Worm (Caenorhabditis elegans): ENCODE data around the gene M117.6.

DNA sequence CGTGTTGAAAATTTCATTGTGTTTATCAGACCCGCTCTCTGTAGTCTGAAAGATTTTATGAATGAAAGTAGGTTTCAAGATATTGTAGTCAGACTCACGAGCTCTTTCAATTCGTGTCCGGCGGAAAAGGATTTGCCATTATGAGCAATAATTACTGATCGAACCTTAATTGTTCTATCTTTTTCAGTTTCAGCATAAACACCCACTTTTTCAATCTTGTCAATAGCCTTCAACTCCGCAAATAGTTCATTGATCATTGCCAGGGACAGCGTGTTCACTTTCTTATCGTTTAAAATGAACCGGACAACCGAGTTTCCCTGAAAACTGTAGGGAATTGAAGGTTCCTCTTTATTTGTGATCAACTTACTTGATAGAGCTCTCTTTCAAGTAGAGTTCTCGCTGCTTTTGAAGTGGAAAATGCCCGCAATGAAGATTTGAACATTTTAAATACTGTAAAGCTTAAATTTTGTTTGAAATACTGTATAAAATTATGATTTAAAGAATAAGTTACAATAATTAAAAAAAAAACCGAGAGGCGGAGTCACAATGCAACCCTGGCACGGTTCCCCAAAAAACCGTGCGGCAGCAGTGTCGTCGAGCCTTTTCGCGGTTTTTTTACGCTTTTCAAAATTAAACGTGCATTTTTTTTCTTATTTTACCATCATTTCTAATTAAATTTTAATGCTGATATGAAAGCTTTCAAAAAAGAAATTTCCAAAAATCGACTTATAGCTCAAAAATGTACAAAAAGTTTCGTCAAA is 28.2 kb upstream of the M117.6 start, which contains the start of gene ech-2:
- TF ChIP-seq ztf-16 (tag; optimal IDR thresholded peaks at IDR 0.05): no peak
- TF ChIP-seq ceh-9 (tag; optimal IDR thresholded peaks at IDR 0.05): no peak
- no peak for TF ChIP-seq npax-4 (tag; optimal IDR thresholded peaks at IDR 0.05)
- no peak for TF ChIP-seq lin-11 (tag; optimal IDR thresholded peaks at IDR 0.05)
- TF ChIP-seq ceh-14 (tag; optimal IDR thresholded peaks at IDR 0.05): no peak
- TF ChIP-seq dmd-4 (tag; optimal IDR thresholded peaks at IDR 0.05; ENCODE audit: borderline replicate concordance): no peak
- no peak for TF ChIP-seq mec-3 (tag; optimal IDR thresholded peaks at IDR 0.05; ENCODE audit: borderline replicate concordance)
- TF ChIP-seq Y22D7AL.16 (tag; optimal IDR thresholded peaks at IDR 0.05): no peak

Measured in whole organism, late embryonic.